Worm (Caenorhabditis elegans) whole organism, midembryonic: ENCODE results near the gene Y38E10A.8.

Experiments
- cog-1 ChIP-seq: sonication (generic microtip); optimal IDR thresholded peaks from 2 replicates; lab custom pipeline; 2016; ENCODE audit warnings: missing genetic modification characterization, missing compliant biosample characterization
- flt-1 ChIP-seq: fragments of 200-800 bp; sonication (Bioruptor generic); IDR thresholded peaks from 2 replicates; pipeline ENCODE4 v1.3.6; 2022; ENCODE audit warnings: missing genetic modification characterization, missing compliant biosample characterization
- klf-2 ChIP-seq: fragments of 200-800 bp; sonication (Bioruptor generic); conservative IDR thresholded peaks from 2 replicates; pipeline ENCODE4 v1.3.6; 2022; ENCODE audit warnings: missing genetic modification reagents, missing genetic modification characterization, missing compliant biosample characterization
- med-1 ChIP-seq: sonication (generic microtip); optimal IDR thresholded peaks from 2 replicates; lab custom pipeline; 2017; ENCODE audit warnings: missing genetic modification characterization, mild to moderate bottlenecking, missing compliant biosample characterization, antibody characterized with exemption, missing genetic modification reagents; ENCODE audit not compliant: insufficient read depth
- tab-1 ChIP-seq: fragments of 200-800 bp; sonication (Bioruptor generic); IDR thresholded peaks from 2 replicates; pipeline ENCODE4 v1.3.6; 2022; ENCODE audit warnings: missing genetic modification characterization, missing compliant biosample characterization
- ztf-23 ChIP-seq: fragments of 200-800 bp; sonication (Bioruptor generic); IDR thresholded peaks from 2 replicates; pipeline ENCODE4 v1.3.6; 2022; ENCODE audit warnings: missing genetic modification reagents, missing genetic modification characterization, missing compliant biosample characterization
- ztf-29 ChIP-seq: fragments of 200-800 bp; sonication (Bioruptor generic); IDR thresholded peaks from 2 replicates; pipeline ENCODE4 v1.3.6; 2022; ENCODE audit warnings: missing genetic modification reagents, missing genetic modification characterization, missing compliant biosample characterization

DNA sequence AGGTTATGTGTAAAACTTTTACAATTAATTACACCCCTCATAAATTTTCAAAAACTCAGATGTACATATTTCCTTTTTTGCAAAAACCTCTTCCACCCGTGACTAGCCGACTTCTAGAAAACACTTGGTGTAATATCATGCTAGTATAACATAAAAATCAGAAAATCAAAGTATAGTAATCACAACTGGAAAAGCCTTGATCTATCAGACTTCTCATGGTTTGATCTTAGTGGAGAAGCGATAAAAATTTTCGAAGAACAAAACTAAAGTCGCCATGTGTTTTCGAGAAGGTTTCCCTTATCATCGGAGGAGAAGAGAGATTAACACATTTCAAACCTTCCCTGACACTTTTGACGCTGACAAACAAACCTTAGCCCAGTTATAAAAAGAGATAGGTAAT is 21.6 kb downstream of the Y38E10A.8 start, which contains the start of gene nspe-5:
- TF ChIP-seq flt-1 (GFP tag; lab: Robert Waterston, UW) (no peak), klf-2 (no peak), tab-1 (GFP tag; lab: Robert Waterston, UW) (no peak), ztf-23 (GFP tag; lab: Robert Waterston, UW) (no peak), ztf-29 (no peak), med-1 (GFP tag; lab: Kevin White, UChicago) (no peak), cog-1 (tag; lab: Kevin White, UChicago) (no peak)
